Worm (Caenorhabditis elegans) whole organism, mixed stage, embryonic: ENCODE data around the gene Y58A7A.1.

Experiments
- M03D4.4 ChIP-seq: sonication (generic microtip); optimal IDR thresholded peaks from 2 replicates; lab custom pipeline; 2017; ENCODE audit warnings: mild to moderate bottlenecking, missing genetic modification characterization, missing compliant biosample characterization
- bed-3 ChIP-seq: fragments of 200-800 bp; sonication (Bioruptor generic); optimal IDR thresholded peaks from 3 replicates; lab custom pipeline; 2018; ENCODE audit warnings: mild to moderate bottlenecking, missing genetic modification characterization, moderate library complexity, missing compliant biosample characterization
- blmp-1 ChIP-seq: fragments of 150-350 bp; optimal IDR thresholded peaks from 2 replicates; lab custom pipeline; 2014; ENCODE audit warnings: missing biosample characterization, missing genetic modification characterization
- ceh-39 ChIP-seq: fragments of 150-350 bp; optimal IDR thresholded peaks from 2 replicates; lab custom pipeline; 2014; ENCODE audit warnings: missing biosample characterization, missing genetic modification characterization
- ceh-43 ChIP-seq: fragments of 200-800 bp; sonication (Bioruptor generic); optimal IDR thresholded peaks from 2 replicates; lab custom pipeline; 2018; ENCODE audit warnings: mild to moderate bottlenecking, missing genetic modification characterization, moderate library complexity, missing compliant biosample characterization
- ceh-83 ChIP-seq: fragments of 200-800 bp; sonication (Bioruptor generic); optimal IDR thresholded peaks from 2 replicates; lab custom pipeline; 2018; ENCODE audit warnings: mild to moderate bottlenecking, missing genetic modification characterization, missing compliant biosample characterization
- ces-1 ChIP-seq: fragments of 150-350 bp; optimal IDR thresholded peaks from 2 replicates; lab custom pipeline; 2014; ENCODE audit warnings: missing biosample characterization, missing genetic modification reagents, missing genetic modification characterization
- cnd-1 ChIP-seq: fragments of 200-800 bp; sonication (Bioruptor generic); optimal IDR thresholded peaks from 2 replicates; lab custom pipeline; 2018; ENCODE audit warnings: mild to moderate bottlenecking, missing genetic modification characterization, missing compliant biosample characterization
- drap-1 ChIP-seq: fragments of 200-800 bp; sonication (Bioruptor generic); optimal IDR thresholded peaks from 3 replicates; lab custom pipeline; 2018; ENCODE audit warnings: mild to moderate bottlenecking, missing genetic modification characterization, missing compliant biosample characterization
- elt-1 ChIP-seq: sonication (generic microtip); optimal IDR thresholded peaks from 2 replicates; lab custom pipeline; 2017; ENCODE audit warnings: missing genetic modification characterization, mild to moderate bottlenecking, missing compliant biosample characterization, antibody characterized with exemption, moderate library complexity, borderline replicate concordance; ENCODE audit not compliant: insufficient read depth
- elt-3 ChIP-seq: fragments of 150-350 bp; optimal IDR thresholded peaks from 2 replicates; lab custom pipeline; 2014; ENCODE audit warnings: missing biosample characterization, missing genetic modification characterization
- flh-1 ChIP-seq: fragments of 200-800 bp; sonication (Bioruptor generic); optimal IDR thresholded peaks from 2 replicates; lab custom pipeline; 2018; ENCODE audit warnings: mild to moderate bottlenecking, missing genetic modification characterization, moderate library complexity, missing compliant biosample characterization
- ham-2 ChIP-seq: fragments of 200-800 bp; sonication (Bioruptor generic); optimal IDR thresholded peaks from 2 replicates; lab custom pipeline; 2018; ENCODE audit warnings: mild to moderate bottlenecking, missing genetic modification characterization, missing compliant biosample characterization
- hlh-1 ChIP-seq: fragments of 150-350 bp; optimal IDR thresholded peaks from 2 replicates; lab custom pipeline; 2014; ENCODE audit warnings: missing biosample characterization, missing genetic modification reagents, missing genetic modification characterization
- lin-13 ChIP-seq: fragments of 150-350 bp; optimal IDR thresholded peaks from 2 replicates; lab custom pipeline; 2014; ENCODE audit warnings: missing biosample characterization, missing genetic modification characterization
- lsy-2 ChIP-seq: fragments of 150-350 bp; optimal IDR thresholded peaks from 2 replicates; lab custom pipeline; 2014; ENCODE audit warnings: missing biosample characterization, missing genetic modification characterization
- mab-5 ChIP-seq: fragments of 150-350 bp; optimal IDR thresholded peaks from 2 replicates; lab custom pipeline; 2014; ENCODE audit warnings: missing biosample characterization, missing genetic modification characterization
- mep-1 ChIP-seq: fragments of 150-350 bp; optimal IDR thresholded peaks from 2 replicates; lab custom pipeline; 2017; ENCODE audit warnings: missing biosample characterization, missing genetic modification reagents, missing genetic modification characterization, inconsistent platforms
- mls-2 ChIP-seq: sonication (generic microtip); optimal IDR thresholded peaks from 2 replicates; lab custom pipeline; 2016; ENCODE audit warnings: mild to moderate bottlenecking, missing genetic modification characterization, moderate library complexity, missing compliant biosample characterization
- nhr-12 ChIP-seq: fragments of 150-350 bp; optimal IDR thresholded peaks from 2 replicates; lab custom pipeline; 2014; ENCODE audit warnings: missing biosample characterization, missing genetic modification characterization
- nhr-2 ChIP-seq: fragments of 150-350 bp; optimal IDR thresholded peaks from 2 replicates; lab custom pipeline; 2014; ENCODE audit warnings: missing biosample characterization, missing genetic modification characterization
- nhr-28 ChIP-seq: fragments of 150-350 bp; optimal IDR thresholded peaks from 2 replicates; lab custom pipeline; 2014; ENCODE audit warnings: missing biosample characterization, missing genetic modification characterization
- nhr-76 ChIP-seq: sonication (generic microtip); optimal IDR thresholded peaks from 2 replicates; lab custom pipeline; 2017; ENCODE audit warnings: missing biosample characterization, missing genetic modification characterization
- pha-4 ChIP-seq: fragments of 150-350 bp; optimal IDR thresholded peaks from 2 replicates; lab custom pipeline; 2018; ENCODE audit warnings: missing biosample characterization, missing genetic modification reagents, missing genetic modification characterization
- snpc-4 ChIP-seq: fragments of 150-350 bp; optimal IDR thresholded peaks from 2 replicates; lab custom pipeline; 2014; ENCODE audit warnings: missing biosample characterization, missing genetic modification characterization
- sptf-1 ChIP-seq: sonication (generic microtip); optimal IDR thresholded peaks from 2 replicates; lab custom pipeline; 2017; ENCODE audit warnings: mild to moderate bottlenecking, missing genetic modification characterization, moderate library complexity, missing compliant biosample characterization
- tbx-8 ChIP-seq: fragments of 200-800 bp; sonication (Bioruptor generic); optimal IDR thresholded peaks from 2 replicates; lab custom pipeline; 2018; ENCODE audit warnings: mild to moderate bottlenecking, missing genetic modification characterization, moderate library complexity, missing compliant biosample characterization
- unc-120 ChIP-seq: sonication (generic microtip); optimal IDR thresholded peaks from 2 replicates; lab custom pipeline; 2017; ENCODE audit warnings: missing genetic modification characterization, missing compliant biosample characterization; ENCODE audit not compliant: poor library complexity, severe bottlenecking
- unc-39 ChIP-seq: fragments of 150-350 bp; optimal IDR thresholded peaks from 2 replicates; lab custom pipeline; 2014; ENCODE audit warnings: missing biosample characterization, missing genetic modification characterization
- unc-62 ChIP-seq: fragments of 150-350 bp; optimal IDR thresholded peaks from 2 replicates; lab custom pipeline; 2014; ENCODE audit warnings: missing biosample characterization, missing genetic modification reagents, missing genetic modification characterization
- zip-8 ChIP-seq: fragments of 150-350 bp; optimal IDR thresholded peaks from 2 replicates; lab custom pipeline; 2014; ENCODE audit warnings: missing biosample characterization, missing genetic modification characterization
- ztf-11 ChIP-seq: fragments of 150-350 bp; optimal IDR thresholded peaks from 2 replicates; lab custom pipeline; 2014; ENCODE audit warnings: missing biosample characterization, missing genetic modification characterization

Y58A7A.1 gene

ce11 chrV:5069440-5069839 is at the start of gene Y58A7A.1:
Y58A7A.1 (minus strand) TSS chrV:5069540.
- TF ChIP-seq snpc-4 (tag; lab: Kevin White, UChicago) (no peak), ceh-39 (tag; lab: Kevin White, UChicago) (no peak), ceh-43 (GFP tag; lab: Kevin White, UChicago) (no peak), cnd-1 (no peak), flh-1 (GFP tag; lab: Kevin White, UChicago) (no peak)

ce11 chrV:5119109-5119508 is 49.8 kb upstream of the Y58A7A.1 start, which contains the start of gene C04F5.9:
C04F5.9 (minus strand) TSS chrV:5119209.
- TF ChIP-seq mab-5 (tag; lab: Kevin White, UChicago) (no peak), ceh-39 (tag; lab: Kevin White, UChicago) (no peak), pha-4 (tag; lab: Kevin White, UChicago) (no peak), M03D4.4 (tag; lab: Kevin White, UChicago) (no peak), sptf-1 (no peak), lsy-2 (tag; lab: Kevin White, UChicago) (no peak), mls-2 (tag; lab: Kevin White, UChicago) (no peak), ham-2 (GFP tag; lab: Kevin White, UChicago) (no peak), tbx-8 (no peak), nhr-12 (tag; lab: Kevin White, UChicago) (no peak)

ce11 chrV:5113654-5114053 is 44.3 kb upstream of the Y58A7A.1 start, which contains the start of gene C04F5.8:
C04F5.8 (minus strand) TSS chrV:5113754.
- TF ChIP-seq lin-13 (tag; lab: Kevin White, UChicago) (no peak), blmp-1 (no peak), nhr-76 (tag; lab: Kevin White, UChicago) (no peak), drap-1 (GFP tag; lab: Kevin White, UChicago) (no peak), bed-3 (GFP tag; lab: Kevin White, UChicago) (no peak), ceh-43 (GFP tag; lab: Kevin White, UChicago) (no peak), mls-2 (tag; lab: Kevin White, UChicago) (no peak), sptf-1 (no peak), M03D4.4 (tag; lab: Kevin White, UChicago) (no peak), snpc-4 (tag; lab: Kevin White, UChicago) (no peak), ham-2 (GFP tag; lab: Kevin White, UChicago) (no peak), hlh-1 (no peak), ceh-83 (GFP tag; lab: Kevin White, UChicago) (no peak)

- no peak for TF ChIP-seq ceh-43 (GFP tag; lab: Kevin White, UChicago)
- TF ChIP-seq nhr-28 = no peak
- no peak for TF ChIP-seq unc-39 (tag; lab: Kevin White, UChicago)
- TF ChIP-seq blmp-1 = no peak
- TF ChIP-seq nhr-76 (tag; lab: Kevin White, UChicago) = no peak
- TF ChIP-seq mep-1 (tag; lab: Kevin White, UChicago) = no peak
- TF ChIP-seq cnd-1 = no peak
- TF ChIP-seq unc-120 (tag; lab: Kevin White, UChicago) = no peak
- no peak for TF ChIP-seq nhr-2 (tag; lab: Kevin White, UChicago)
- no peak for TF ChIP-seq ceh-39 (tag; lab: Kevin White, UChicago)
- no peak for TF ChIP-seq mab-5 (tag; lab: Kevin White, UChicago)
- no peak for TF ChIP-seq lin-13 (tag; lab: Kevin White, UChicago)
- TF ChIP-seq lsy-2 (tag; lab: Kevin White, UChicago) = no peak
- no peak for TF ChIP-seq ces-1 (GFP tag; lab: Kevin White, UChicago)
- TF ChIP-seq hlh-1 = no peak
- no peak for TF ChIP-seq mls-2 (tag; lab: Kevin White, UChicago)
Observed at ce11 chrV:5110684-5111083, 41.3 kb upstream of the Y58A7A.1 start, which contains the start of gene ugt-63. ugt-63 (minus strand) TSS chrV:5110772.

ce11 chrV:5107816-5108215 is 38.5 kb upstream of the Y58A7A.1 start, which contains the start of gene srab-3:
srab-3 (minus strand) TSS chrV:5107916.
- TF ChIP-seq ztf-11 (tag; lab: Kevin White, UChicago) (no peak), unc-62 (GFP tag; lab: Kevin White, UChicago) (no peak), ceh-43 (GFP tag; lab: Kevin White, UChicago) (no peak), ceh-83 (GFP tag; lab: Kevin White, UChicago) (no peak), tbx-8 (no peak), hlh-1 (no peak)

- TF ChIP-seq tbx-8 (no peak), elt-1 (tag; lab: Kevin White, UChicago) (no peak), ceh-83 (GFP tag; lab: Kevin White, UChicago) (no peak), drap-1 (GFP tag; lab: Kevin White, UChicago) (no peak), unc-120 (tag; lab: Kevin White, UChicago) (no peak), zip-8 (tag; lab: Kevin White, UChicago) (no peak), elt-3 (tag; lab: Kevin White, UChicago) (no peak)
Observed at ce11 chrV:5104934-5105333, 35.6 kb upstream of the Y58A7A.1 start, which contains the start of gene srab-2. srab-2 (minus strand) TSS chrV:5105034.
